Fruit fly (Drosophila melanogaster) whole organism, embryonic: ENCODE measurements around the gene Wwox.
A peak's percentile ranks its signal among the peaks of the same experiment; 100 is the strongest.

Experiments used
- Bgb ChIP-seq: fragments of 200-800 bp; sonication (Bioruptor generic); IDR thresholded peaks from 2 replicates; pipeline ENCODE4 v1.3.6; 2022; ENCODE audit warnings: missing biosample characterization, missing genetic modification characterization; ENCODE audit not compliant: partially characterized antibody
- CG10543 ChIP-seq: fragments of 200-800 bp; sonication (Bioruptor generic); optimal IDR thresholded peaks from 3 replicates; lab custom pipeline; 2017; ENCODE audit warnings: missing biosample characterization, mild to moderate bottlenecking, missing genetic modification characterization, moderate library complexity
- CG10959 ChIP-seq: fragments of 200-800 bp; sonication (Bioruptor generic); IDR thresholded peaks from 2 replicates; pipeline ENCODE4 v1.3.6; 2022; ENCODE audit warnings: missing biosample characterization, missing genetic modification characterization
- CG11398 ChIP-seq: fragments of 200-800 bp; sonication (Bioruptor generic); optimal IDR thresholded peaks from 2 replicates; lab custom pipeline; 2016; ENCODE audit warnings: missing biosample characterization, missing genetic modification characterization
- CG12071 ChIP-seq: fragments of 200-800 bp; sonication (Bioruptor generic); optimal IDR thresholded peaks from 3 replicates; lab custom pipeline; 2018; ENCODE audit warnings: missing biosample characterization, mild to moderate bottlenecking, missing genetic modification characterization
- CG12236 ChIP-seq: fragments of 200-800 bp; sonication (Bioruptor generic); optimal IDR thresholded peaks from 2 replicates; lab custom pipeline; 2016; ENCODE audit warnings: missing biosample characterization, missing genetic modification characterization
- CG1233 ChIP-seq: fragments of 200-800 bp; sonication (Bioruptor generic); optimal IDR thresholded peaks from 4 replicates; lab custom pipeline; 2018; ENCODE audit warnings: missing biosample characterization, mild to moderate bottlenecking, missing genetic modification characterization
- CG13775 ChIP-seq: fragments of 200-800 bp; sonication (Bioruptor generic); optimal IDR thresholded peaks from 3 replicates; lab custom pipeline; 2017; ENCODE audit warnings: missing biosample characterization, mild to moderate bottlenecking, missing genetic modification characterization
- CG14014 ChIP-seq: fragments of 200-800 bp; sonication (Bioruptor generic); IDR thresholded peaks from 2 replicates; pipeline ENCODE4 v1.3.6; 2022; ENCODE audit warnings: missing biosample characterization, missing genetic modification characterization
- CG14965 ChIP-seq: fragments of 200-800 bp; sonication (Bioruptor generic); optimal IDR thresholded peaks from 2 replicates; lab custom pipeline; 2016; ENCODE audit warnings: missing biosample characterization, missing genetic modification characterization, borderline replicate concordance
- CG17359 ChIP-seq: fragments of 200-800 bp; sonication (Bioruptor generic); optimal IDR thresholded peaks from 3 replicates; lab custom pipeline; 2018; ENCODE audit warnings: missing biosample characterization, mild to moderate bottlenecking, missing genetic modification characterization, moderate library complexity
- CG18619 ChIP-seq: fragments of 200-800 bp; sonication (Bioruptor generic); optimal IDR thresholded peaks from 3 replicates; lab custom pipeline; 2017; ENCODE audit warnings: missing biosample characterization, mild to moderate bottlenecking, missing genetic modification characterization
- CG2889 ChIP-seq: fragments of 200-800 bp; sonication (Bioruptor generic); IDR thresholded peaks from 3 replicates; pipeline ENCODE4 v1.3.6; 2022; ENCODE audit warnings: missing biosample characterization, missing genetic modification characterization
- CG30403 ChIP-seq: fragments of 200-800 bp; sonication (Bioruptor generic); optimal IDR thresholded peaks from 3 replicates; lab custom pipeline; 2016; ENCODE audit warnings: missing biosample characterization, missing genetic modification characterization
- CG3065 ChIP-seq: fragments of 200-800 bp; sonication (Bioruptor generic); optimal IDR thresholded peaks from 2 replicates; lab custom pipeline; 2016; ENCODE audit warnings: missing biosample characterization, missing genetic modification characterization
- CG32772 ChIP-seq: fragments of 200-800 bp; sonication (Bioruptor generic); IDR thresholded peaks from 2 replicates; pipeline ENCODE4 v1.3.6; 2022; ENCODE audit warnings: missing biosample characterization, missing genetic modification characterization
- CG4854 ChIP-seq: fragments of 200-800 bp; sonication (Bioruptor generic); optimal IDR thresholded peaks from 2 replicates; lab custom pipeline; 2016; ENCODE audit warnings: missing biosample characterization, missing genetic modification characterization, inconsistent platforms
- CG6175 ChIP-seq: fragments of 200-800 bp; sonication (Bioruptor generic); IDR thresholded peaks from 3 replicates; pipeline ENCODE4 v1.3.6; 2022; ENCODE audit warnings: missing biosample characterization, missing genetic modification characterization
- CG6654 ChIP-seq: fragments of 200-800 bp; sonication (Bioruptor generic); optimal IDR thresholded peaks from 2 replicates; lab custom pipeline; 2017; ENCODE audit warnings: missing biosample characterization, mild to moderate bottlenecking, missing genetic modification characterization
- CG7556 ChIP-seq: fragments of 200-800 bp; sonication (Bioruptor generic); optimal IDR thresholded peaks from 2 replicates; lab custom pipeline; 2017; ENCODE audit warnings: missing biosample characterization, mild to moderate bottlenecking, missing genetic modification characterization
- Camta ChIP-seq: fragments of 200-800 bp; sonication (Bioruptor generic); optimal IDR thresholded peaks from 2 replicates; lab custom pipeline; 2016; ENCODE audit warnings: missing biosample characterization, missing genetic modification characterization
- CkIIα-i1 ChIP-seq: fragments of 200-800 bp; sonication (Bioruptor generic); IDR thresholded peaks from 2 replicates; pipeline ENCODE4 v1.3.6; 2022; ENCODE audit warnings: missing biosample characterization, missing genetic modification characterization
- Dbx ChIP-seq: fragments of 200-800 bp; sonication (Bioruptor generic); IDR thresholded peaks from 3 replicates; pipeline ENCODE4 v1.3.6; 2022; ENCODE audit warnings: missing biosample characterization, missing genetic modification characterization
- Dip3 ChIP-seq: fragments of 200-800 bp; sonication (Bioruptor generic); optimal IDR thresholded peaks from 3 replicates; lab custom pipeline; 2016; ENCODE audit warnings: missing biosample characterization, missing genetic modification characterization
- Dll ChIP-seq: fragments of 200-800 bp; sonication (Bioruptor generic); IDR thresholded peaks from 4 replicates; pipeline ENCODE4 v1.3.6; 2022; ENCODE audit warnings: missing biosample characterization, missing genetic modification characterization; ENCODE audit not compliant: partially characterized antibody
- Dp ChIP-seq: fragments of 200-800 bp; sonication (Bioruptor generic); optimal IDR thresholded peaks from 2 replicates; lab custom pipeline; 2018; ENCODE audit warnings: missing biosample characterization, mild to moderate bottlenecking, missing genetic modification characterization, moderate library complexity
- GATAe ChIP-seq: fragments of 200-800 bp; sonication (Bioruptor generic); conservative IDR thresholded peaks from 2 replicates; pipeline ENCODE4 v1.3.6; 2022; ENCODE audit warnings: missing biosample characterization, missing genetic modification characterization
- Gug ChIP-seq: fragments of 200-800 bp; sonication (Bioruptor generic); IDR thresholded peaks from 4 replicates; pipeline ENCODE4 v1.3.6; 2022; ENCODE audit warnings: missing biosample characterization, missing genetic modification characterization
- HmgZ ChIP-seq: fragments of 200-800 bp; sonication (Bioruptor generic); optimal IDR thresholded peaks from 2 replicates; lab custom pipeline; 2018; ENCODE audit warnings: missing biosample characterization, mild to moderate bottlenecking, missing genetic modification characterization
- Meics ChIP-seq: fragments of 200-800 bp; sonication (Bioruptor generic); optimal IDR thresholded peaks from 2 replicates; lab custom pipeline; 2017; ENCODE audit warnings: missing biosample characterization, mild to moderate bottlenecking, missing genetic modification characterization
- Neu2 ChIP-seq: fragments of 200-800 bp; sonication (Bioruptor generic); optimal IDR thresholded peaks from 3 replicates; lab custom pipeline; 2016; ENCODE audit warnings: missing biosample characterization, missing genetic modification characterization, borderline replicate concordance
- NfI ChIP-seq: fragments of 200-800 bp; sonication (Bioruptor generic); optimal IDR thresholded peaks from 3 replicates; lab custom pipeline; 2018; ENCODE audit warnings: missing biosample characterization, mild to moderate bottlenecking, missing genetic modification characterization, moderate library complexity
- Ptx1 ChIP-seq: fragments of 200-800 bp; sonication (Bioruptor generic); IDR thresholded peaks from 2 replicates; pipeline ENCODE4 v1.3.6; 2022; ENCODE audit warnings: missing biosample characterization, missing genetic modification characterization
- Six4 ChIP-seq: fragments of 200-800 bp; sonication (Bioruptor generic); optimal IDR thresholded peaks from 2 replicates; lab custom pipeline; 2016; ENCODE audit warnings: missing biosample characterization, missing genetic modification characterization
- Sry-δ ChIP-seq: fragments of 200-800 bp; sonication (Bioruptor generic); optimal IDR thresholded peaks from 2 replicates; lab custom pipeline; 2016; ENCODE audit warnings: missing biosample characterization, missing genetic modification characterization
- abd-A ChIP-seq: fragments of 200-800 bp; sonication (Bioruptor generic); optimal IDR thresholded peaks from 3 replicates; lab custom pipeline; 2019; ENCODE audit warnings: missing biosample characterization, mild to moderate bottlenecking, missing genetic modification characterization, moderate library complexity
- ac ChIP-seq: fragments of 200-800 bp; sonication (Bioruptor generic); optimal IDR thresholded peaks from 3 replicates; lab custom pipeline; 2017; ENCODE audit warnings: missing biosample characterization, mild to moderate bottlenecking, missing genetic modification characterization
- al ChIP-seq: fragments of 200-800 bp; sonication (Bioruptor generic); IDR thresholded peaks from 2 replicates; pipeline ENCODE4 v1.3.6; 2022; ENCODE audit warnings: missing biosample characterization, missing genetic modification characterization
- ap ChIP-seq: fragments of 200-800 bp; sonication (Bioruptor generic); IDR thresholded peaks from 2 replicates; pipeline ENCODE4 v1.3.6; 2022; ENCODE audit warnings: missing biosample characterization, missing genetic modification characterization
- bcd ChIP-seq: fragments of 200-800 bp; sonication (Bioruptor generic); optimal IDR thresholded peaks from 2 replicates; lab custom pipeline; 2017; ENCODE audit warnings: missing biosample characterization, mild to moderate bottlenecking, missing genetic modification characterization
- bigmax ChIP-seq: fragments of 200-800 bp; sonication (Bioruptor generic); optimal IDR thresholded peaks from 2 replicates; lab custom pipeline; 2018; ENCODE audit warnings: missing biosample characterization, mild to moderate bottlenecking, missing genetic modification characterization
- btn ChIP-seq: fragments of 200-800 bp; sonication (Bioruptor generic); optimal IDR thresholded peaks from 2 replicates; lab custom pipeline; 2016; ENCODE audit warnings: missing biosample characterization, missing genetic modification characterization
- cad ChIP-seq: fragments of >200 bp; optimal IDR thresholded peaks from 2 replicates; lab custom pipeline; 2017; ENCODE audit warnings: missing biosample characterization, missing genetic modification characterization
- chn ChIP-seq: fragments of 200-800 bp; sonication (Bioruptor generic); optimal IDR thresholded peaks from 2 replicates; lab custom pipeline; 2016; ENCODE audit warnings: missing biosample characterization, missing genetic modification characterization
- disco-r ChIP-seq: fragments of 200-800 bp; sonication (Bioruptor generic); optimal IDR thresholded peaks from 2 replicates; lab custom pipeline; 2016; ENCODE audit warnings: missing biosample characterization, missing genetic modification characterization
- dysf ChIP-seq: fragments of 200-800 bp; sonication (Bioruptor generic); IDR thresholded peaks from 3 replicates; pipeline ENCODE4 v1.3.6; 2022; ENCODE audit warnings: missing biosample characterization, missing genetic modification characterization
- gro ChIP-seq: fragments of 200-800 bp; sonication (Bioruptor generic); optimal IDR thresholded peaks from 2 replicates; lab custom pipeline; 2016; ENCODE audit warnings: missing biosample characterization, missing genetic modification characterization
- inv ChIP-seq: fragments of 200-800 bp; sonication (Bioruptor generic); IDR thresholded peaks from 2 replicates; pipeline ENCODE4 v1.3.6; 2022; ENCODE audit warnings: missing biosample characterization, missing genetic modification characterization; ENCODE audit not compliant: partially characterized antibody
- kah ChIP-seq: fragments of 200-800 bp; sonication (Bioruptor generic); optimal IDR thresholded peaks from 2 replicates; lab custom pipeline; 2018; ENCODE audit warnings: missing biosample characterization, mild to moderate bottlenecking, missing genetic modification characterization
- knrl ChIP-seq: fragments of 200-800 bp; sonication (Bioruptor generic); IDR thresholded peaks from 3 replicates; pipeline ENCODE4 v1.3.6; 2022; ENCODE audit warnings: missing biosample characterization, missing genetic modification characterization; ENCODE audit not compliant: partially characterized antibody
- mirr ChIP-seq: fragments of 200-800 bp; sonication (Bioruptor generic); optimal IDR thresholded peaks from 3 replicates; lab custom pipeline; 2018; ENCODE audit warnings: missing biosample characterization, mild to moderate bottlenecking, missing genetic modification characterization
- onecut ChIP-seq: fragments of 200-800 bp; sonication (Bioruptor generic); IDR thresholded peaks from 2 replicates; pipeline ENCODE4 v1.3.6; 2022; ENCODE audit warnings: missing biosample characterization, missing genetic modification characterization
- rib ChIP-seq: fragments of 200-800 bp; sonication (Bioruptor generic); IDR thresholded peaks from 2 replicates; pipeline ENCODE4 v1.3.6; 2022; ENCODE audit warnings: missing biosample characterization, missing genetic modification characterization
- zen ChIP-seq: fragments of 200-800 bp; sonication (Bioruptor generic); optimal IDR thresholded peaks from 3 replicates; lab custom pipeline; 2018; ENCODE audit warnings: missing biosample characterization, mild to moderate bottlenecking, missing genetic modification characterization, moderate library complexity

The Wwox gene

dm6 chr2L:7993062-7993685, 10.9 kb downstream of the Wwox start (continued):
- TF ChIP-seq CG6175 (GFP tag; lab: Robert Waterston, UW), result no peak
- TF ChIP-seq CG6654 (GFP tag; lab: Kevin White, UChicago), result no peak
- peak; percentile 25 for TF ChIP-seq CG3065 (GFP tag; lab: Kevin White, UChicago)
- peak; percentile 38 for TF ChIP-seq bigmax (GFP tag; lab: Kevin White, UChicago)
- no peak for TF ChIP-seq ap
- TF ChIP-seq btn (GFP tag; lab: Kevin White, UChicago), result no peak
- no peak for TF ChIP-seq dysf (GFP tag; lab: Robert Waterston, UW)
- no peak for TF ChIP-seq zen (tag; lab: Kevin White, UChicago)
- TF ChIP-seq NfI (GFP tag; lab: Kevin White, UChicago), result no peak
- TF ChIP-seq cad (GFP tag; lab: Kevin White, UChicago), result no peak
- TF ChIP-seq bcd (GFP tag; lab: Kevin White, UChicago), result no peak
- no peak for TF ChIP-seq Dbx (GFP tag; lab: Robert Waterston, UW)
- TF ChIP-seq CkIIα-i1 (GFP tag; lab: Robert Waterston, UW), result no peak
- no peak for TF ChIP-seq Bgb
- no peak for TF ChIP-seq Camta (GFP tag; lab: Kevin White, UChicago)
- TF ChIP-seq Sry-δ (GFP tag; lab: Kevin White, UChicago), result no peak
- TF ChIP-seq CG14965, result no peak
- no peak for TF ChIP-seq disco-r
- no peak for TF ChIP-seq CG7556 (GFP tag; lab: Kevin White, UChicago)
- no peak for TF ChIP-seq CG11398
- 0 out of 2 replicates have a peak, but pooled peaks have one; percentile 5 for TF ChIP-seq Ptx1
- TF ChIP-seq CG14014 (GFP tag; lab: Robert Waterston, UW), result no peak; the same call in 1 of the 2 replicates
- peak; percentile 19 for TF ChIP-seq mirr (GFP tag; lab: Kevin White, UChicago)
- TF ChIP-seq GATAe, result 0 out of 2 replicates have a peak, but pooled peaks have one; percentile 31
- TF ChIP-seq Neu2 (GFP tag; lab: Kevin White, UChicago), result no peak
- TF ChIP-seq CG1233 (GFP tag; lab: Kevin White, UChicago), result no peak
- peak; percentile 19; the same call in 1 of the 2 replicates for TF ChIP-seq rib (GFP tag; lab: Robert Waterston, UW)
- TF ChIP-seq kah, result peak; percentile 87
- no peak for TF ChIP-seq inv
- TF ChIP-seq CG2889 (GFP tag; lab: Robert Waterston, UW), result no peak
- TF ChIP-seq knrl (GFP tag; lab: Robert Waterston, UW), result no peak
- TF ChIP-seq ac, result no peak
- no peak for TF ChIP-seq Dll (GFP tag; lab: Robert Waterston, UW)
- peak; percentile 60 for TF ChIP-seq CG10543
- TF ChIP-seq CG10959 (GFP tag; lab: Robert Waterston, UW), result no peak
- TF ChIP-seq Dip3, result no peak
- peak; percentile 48 for TF ChIP-seq abd-A (tag; lab: Kevin White, UChicago)
- TF ChIP-seq CG12236 (GFP tag; lab: Kevin White, UChicago), result no peak
- no peak for TF ChIP-seq HmgZ
- no peak for TF ChIP-seq Gug (GFP tag; lab: Robert Waterston, UW)
- TF ChIP-seq al, result no peak
- peak; percentile 23 for TF ChIP-seq CG17359 (tag; lab: Kevin White, UChicago)

dm6 chr2L:7992654-7993053, 11.4 kb downstream of the Wwox start:
- TF ChIP-seq CG32772, result no peak
- TF ChIP-seq gro, result no peak
- no peak for TF ChIP-seq CG13775 (GFP tag; lab: Kevin White, UChicago)
- TF ChIP-seq CG18619 (GFP tag; lab: Kevin White, UChicago), result no peak
- peak; percentile 30; the same call in 1 of the 2 replicates for TF ChIP-seq onecut (GFP tag; lab: Robert Waterston, UW)
- TF ChIP-seq Dp (GFP tag; lab: Kevin White, UChicago), result no peak
- no peak for TF ChIP-seq Meics (GFP tag; lab: Kevin White, UChicago)
- no peak for TF ChIP-seq CG12071 (GFP tag; lab: Kevin White, UChicago)
- no peak for TF ChIP-seq chn (GFP tag; lab: Kevin White, UChicago)
- TF ChIP-seq CG4854 (GFP tag; lab: Kevin White, UChicago), result no peak
- TF ChIP-seq CG30403 (GFP tag; lab: Kevin White, UChicago), result no peak
- no peak for TF ChIP-seq Six4
